Worm (Caenorhabditis elegans): ENCODE measurements around the gene ilys-2.

- no peak for TF ChIP-seq dve-1 (tag; optimal IDR thresholded peaks at IDR 0.05; ENCODE audit: insufficient read depth)
- no peak for TF ChIP-seq php-3 (GFP tag; IDR thresholded peaks at IDR 0.05)
Observed at ce11 chrIV:2507824-2508223, 40.3 kb downstream of the ilys-2 start, which contains the start of gene Y69A2AR.22.

Measured in whole organism, L4 larva.